Worm (Caenorhabditis elegans) whole organism, young adult: ENCODE results near the gene Y7A5A.1.

Experiments
- C06A6.2 ChIP-seq: fragments of 200-800 bp; sonication (Bioruptor generic); conservative IDR thresholded peaks from 2 replicates; pipeline ENCODE4 v1.3.6; 2022; ENCODE audit warnings: missing genetic modification characterization, missing compliant biosample characterization
- C17E4.6 ChIP-seq: fragments of 200-800 bp; sonication (Bioruptor generic); IDR thresholded peaks from 2 replicates; pipeline ENCODE4 v1.3.6; 2022; ENCODE audit warnings: missing genetic modification reagents, missing genetic modification characterization, missing compliant biosample characterization
- F22D6.2 ChIP-seq: sonication (generic microtip); optimal IDR thresholded peaks from 2 replicates; lab custom pipeline; 2016; ENCODE audit warnings: mild to moderate bottlenecking, missing genetic modification characterization, missing compliant biosample characterization
- K11D2.4 ChIP-seq: fragments of 200-800 bp; sonication (Bioruptor generic); IDR thresholded peaks from 2 replicates; pipeline ENCODE4 v1.3.6; 2022; ENCODE audit warnings: missing genetic modification reagents, missing genetic modification characterization, missing compliant biosample characterization
- Y53G8AR.9 ChIP-seq: fragments of 200-800 bp; sonication (Bioruptor generic); conservative IDR thresholded peaks from 2 replicates; pipeline ENCODE4 v1.3.6; 2022; ENCODE audit warnings: missing genetic modification reagents, missing genetic modification characterization, missing compliant biosample characterization
- Y95B8A.8 ChIP-seq: fragments of 200-800 bp; sonication (Bioruptor generic); IDR thresholded peaks from 2 replicates; pipeline ENCODE4 v1.3.6; 2022; ENCODE audit warnings: missing genetic modification reagents, missing genetic modification characterization, missing compliant biosample characterization
- ama-1 ChIP-seq, 3 experiments: fragments of 150-350 bp in 1 of 3; sonication (generic microtip) in 2 of 3; optimal IDR thresholded peaks; 2 replicates each; lab custom pipeline; 2014 to 2018; ENCODE audit warnings: missing biosample characterization in 2 of 3, missing genetic modification characterization in 2 of 3, missing genetic modification reagents in 2 of 3
- attf-5 ChIP-seq: fragments of 200-800 bp; sonication (Bioruptor generic); optimal IDR thresholded peaks from 2 replicates; lab custom pipeline; 2018; ENCODE audit warnings: mild to moderate bottlenecking, missing genetic modification characterization, missing compliant biosample characterization
- bed-1 ChIP-seq: fragments of 200-800 bp; sonication (Bioruptor generic); IDR thresholded peaks from 2 replicates; pipeline ENCODE4 v1.3.6; 2022; ENCODE audit warnings: missing genetic modification reagents, missing genetic modification characterization, missing compliant biosample characterization
- ceh-100 ChIP-seq: fragments of 200-800 bp; sonication (Bioruptor generic); IDR thresholded peaks from 2 replicates; pipeline ENCODE4 v1.3.6; 2022; ENCODE audit warnings: missing genetic modification reagents, missing genetic modification characterization, missing compliant biosample characterization
- ceh-27 ChIP-seq: fragments of 200-800 bp; sonication (Bioruptor generic); optimal IDR thresholded peaks from 2 replicates; lab custom pipeline; 2018; ENCODE audit warnings: mild to moderate bottlenecking, missing genetic modification characterization, moderate library complexity, missing compliant biosample characterization
- dox-1 ChIP-seq: fragments of 200-800 bp; sonication (Bioruptor generic); IDR thresholded peaks from 2 replicates; pipeline ENCODE4 v1.3.6; 2022; ENCODE audit warnings: missing genetic modification reagents, missing genetic modification characterization, missing compliant biosample characterization
- dpl-1 ChIP-seq: fragments of 150-350 bp; optimal IDR thresholded peaks from 2 replicates; lab custom pipeline; 2014; ENCODE audit warnings: missing biosample characterization, missing genetic modification reagents, missing genetic modification characterization
- efl-1 ChIP-seq: fragments of 150-350 bp; optimal IDR thresholded peaks from 2 replicates; lab custom pipeline; 2014; ENCODE audit warnings: missing biosample characterization, missing genetic modification reagents, missing genetic modification characterization
- egl-44 ChIP-seq: fragments of 200-800 bp; sonication (Bioruptor generic); IDR thresholded peaks from 2 replicates; pipeline ENCODE4 v1.3.6; 2022; ENCODE audit warnings: missing genetic modification reagents, missing genetic modification characterization, missing compliant biosample characterization
- ekl-4 ChIP-seq: fragments of 200-800 bp; sonication (Bioruptor generic); IDR thresholded peaks from 2 replicates; pipeline ENCODE4 v1.3.6; 2022; ENCODE audit warnings: missing genetic modification reagents, missing genetic modification characterization, missing compliant biosample characterization
- ets-4 ChIP-seq: fragments of 200-800 bp; sonication (Bioruptor generic); optimal IDR thresholded peaks from 2 replicates; lab custom pipeline; 2018; ENCODE audit warnings: mild to moderate bottlenecking, missing genetic modification characterization, missing compliant biosample characterization
- gei-17 ChIP-seq: fragments of 200-800 bp; sonication (Bioruptor generic); optimal IDR thresholded peaks from 2 replicates; lab custom pipeline; 2018; ENCODE audit warnings: mild to moderate bottlenecking, missing genetic modification characterization, missing compliant biosample characterization
- hmg-1.2 ChIP-seq: fragments of 200-800 bp; sonication (Bioruptor generic); IDR thresholded peaks from 2 replicates; pipeline ENCODE4 v1.3.6; 2022; ENCODE audit warnings: missing genetic modification reagents, missing genetic modification characterization, missing compliant biosample characterization
- lin-35 ChIP-seq, 3 experiments: fragments of 150-350 bp in 2 of 3; sonication (generic microtip) in 1 of 3; optimal IDR thresholded peaks; 2 replicates each; lab custom pipeline; 2014 to 2018; ENCODE audit warnings: missing biosample characterization in 3 of 3, missing genetic modification characterization in 3 of 3, missing genetic modification reagents in 3 of 3
- lin-54 ChIP-seq: fragments of 200-800 bp; sonication (Bioruptor generic); optimal IDR thresholded peaks from 2 replicates; lab custom pipeline; 2018; ENCODE audit warnings: mild to moderate bottlenecking, missing genetic modification characterization, missing compliant biosample characterization
- lir-1 ChIP-seq: fragments of 200-800 bp; sonication (Bioruptor generic); conservative IDR thresholded peaks from 2 replicates; pipeline ENCODE4 v1.3.6; 2022; ENCODE audit warnings: missing genetic modification reagents, missing genetic modification characterization, missing compliant biosample characterization
- madf-6 ChIP-seq: fragments of 200-800 bp; sonication (Bioruptor generic); IDR thresholded peaks from 2 replicates; pipeline ENCODE4 v1.3.6; 2022; ENCODE audit warnings: missing genetic modification reagents, missing genetic modification characterization, missing compliant biosample characterization
- madf-8 ChIP-seq: fragments of 200-800 bp; sonication (Bioruptor generic); conservative IDR thresholded peaks from 2 replicates; pipeline ENCODE4 v1.3.6; 2022; ENCODE audit warnings: missing genetic modification reagents, missing genetic modification characterization, missing compliant biosample characterization
- mcd-1 ChIP-seq: fragments of 200-800 bp; sonication (Bioruptor generic); IDR thresholded peaks from 2 replicates; pipeline ENCODE4 v1.3.6; 2022; ENCODE audit warnings: missing genetic modification reagents, missing genetic modification characterization, missing compliant biosample characterization
- nhr-80 ChIP-seq: sonication (generic microtip); optimal IDR thresholded peaks from 2 replicates; lab custom pipeline; 2016; ENCODE audit warnings: missing genetic modification characterization, missing compliant biosample characterization
- nhr-90 ChIP-seq: sonication (generic microtip); optimal IDR thresholded peaks from 2 replicates; lab custom pipeline; 2016; ENCODE audit warnings: missing genotype, mild to moderate bottlenecking, missing genetic modification characterization, missing compliant biosample characterization
- rec-8 ChIP-seq, 2 experiments: sonication (generic microtip); optimal IDR thresholded peaks; 2 replicates each; lab custom pipeline; 2016; ENCODE audit warnings: mild to moderate bottlenecking in 2 of 2, missing genetic modification characterization in 2 of 2, missing genetic modification reagents in 2 of 2, missing genotype in 2 of 2, missing biosample characterization in 1 of 2, missing compliant biosample characterization in 1 of 2, moderate library complexity in 1 of 2
- sea-2 ChIP-seq: fragments of 200-800 bp; sonication (Bioruptor generic); IDR thresholded peaks from 2 replicates; pipeline ENCODE4 v1.3.6; 2022; ENCODE audit warnings: missing genetic modification characterization, missing compliant biosample characterization
- snpc-1.3 ChIP-seq: sonication (generic microtip); optimal IDR thresholded peaks from 2 replicates; lab custom pipeline; 2017; ENCODE audit warnings: missing genetic modification characterization, mild to moderate bottlenecking, missing compliant biosample characterization, antibody characterized with exemption, moderate library complexity, missing genotype, missing genetic modification reagents; ENCODE audit not compliant: insufficient read depth
- snpc-3.4 ChIP-seq: sonication (generic microtip); optimal IDR thresholded peaks from 2 replicates; lab custom pipeline; 2017; ENCODE audit warnings: missing genetic modification characterization, mild to moderate bottlenecking, missing compliant biosample characterization, antibody characterized with exemption, moderate library complexity, missing genotype, missing genetic modification reagents
- snpc-4 ChIP-seq, 5 experiments: fragments of 150-350 bp in 1 of 5; sonication (generic microtip) in 4 of 5; optimal IDR thresholded peaks; 2 replicates each; lab custom pipeline; 2014 to 2018; ENCODE audit warnings: missing genetic modification characterization in 5 of 5, missing biosample characterization in 3 of 5, antibody characterized with exemption in 2 of 5, mild to moderate bottlenecking in 2 of 5, missing compliant biosample characterization in 2 of 5, missing genotype in 2 of 5, moderate library complexity in 2 of 5, missing genetic modification reagents in 1 of 5
- somi-1 ChIP-seq: fragments of 200-800 bp; sonication (Bioruptor generic); optimal IDR thresholded peaks from 2 replicates; lab custom pipeline; 2018; ENCODE audit warnings: mild to moderate bottlenecking, missing genetic modification characterization, missing compliant biosample characterization
- tbp1 ChIP-seq: fragments of 200-800 bp; sonication (Bioruptor generic); optimal IDR thresholded peaks from 2 replicates; lab custom pipeline; 2018; ENCODE audit warnings: mild to moderate bottlenecking, missing genetic modification characterization, missing compliant biosample characterization
- unc-62 ChIP-seq: fragments of 150-350 bp; optimal IDR thresholded peaks from 2 replicates; lab custom pipeline; 2014; ENCODE audit warnings: missing biosample characterization, missing genetic modification reagents, missing genetic modification characterization
- zfh-2 ChIP-seq: fragments of 200-800 bp; sonication (Bioruptor generic); conservative IDR thresholded peaks from 2 replicates; pipeline ENCODE4 v1.3.6; 2022; ENCODE audit warnings: missing genetic modification reagents, missing genetic modification characterization, missing compliant biosample characterization

The Y7A5A.1 gene

DNA sequence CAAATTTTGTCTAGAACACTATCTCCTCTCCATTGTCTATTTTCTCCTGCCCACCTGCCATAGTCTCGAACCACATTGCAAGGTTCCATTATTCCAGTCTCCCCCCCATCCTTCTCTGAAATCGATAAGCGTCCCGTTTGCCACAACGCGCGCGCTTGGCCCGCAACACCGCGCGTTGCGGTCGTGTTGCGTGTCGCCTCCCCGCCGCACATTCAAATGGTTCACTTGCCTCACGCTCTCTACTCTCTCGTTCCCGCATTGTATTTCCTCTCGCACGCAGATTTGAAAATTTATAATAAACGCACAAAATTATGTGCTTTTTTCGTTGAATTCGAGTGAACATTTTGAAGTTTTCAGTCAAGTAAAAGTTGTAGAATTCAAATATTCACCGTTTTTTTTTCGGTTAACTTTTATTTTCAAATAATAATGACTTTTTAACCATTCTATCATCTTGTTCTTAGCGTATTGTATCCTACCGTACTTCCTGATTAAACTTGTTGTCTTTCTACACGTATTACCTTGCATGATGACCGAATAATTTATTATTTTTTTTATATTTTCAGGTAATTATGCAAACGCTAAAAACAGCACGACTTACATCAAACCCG is 45.6 kb downstream of the Y7A5A.1 start, which contains the start of gene lin-15B:
lin-15B (plus strand) TSS at position 558 of the 608 bp plus-strand sequence.
- TF ChIP-seq ekl-4 (no peak), hmg-1.2 (GFP tag; lab: Robert Waterston, UW) (peak; percentile 29; the same call in 1 of the 2 replicates), ama-1 (optimal IDR thresholded peaks at IDR 0.05; lab: Kevin White, UChicago) (no peak), ama-1 (GFP tag; optimal IDR thresholded peaks at IDR 0.05; lab: Kevin White, UChicago) (no peak), bed-1 (0 out of 2 replicates have a peak, but pooled peaks have one; percentile 10)

DNA sequence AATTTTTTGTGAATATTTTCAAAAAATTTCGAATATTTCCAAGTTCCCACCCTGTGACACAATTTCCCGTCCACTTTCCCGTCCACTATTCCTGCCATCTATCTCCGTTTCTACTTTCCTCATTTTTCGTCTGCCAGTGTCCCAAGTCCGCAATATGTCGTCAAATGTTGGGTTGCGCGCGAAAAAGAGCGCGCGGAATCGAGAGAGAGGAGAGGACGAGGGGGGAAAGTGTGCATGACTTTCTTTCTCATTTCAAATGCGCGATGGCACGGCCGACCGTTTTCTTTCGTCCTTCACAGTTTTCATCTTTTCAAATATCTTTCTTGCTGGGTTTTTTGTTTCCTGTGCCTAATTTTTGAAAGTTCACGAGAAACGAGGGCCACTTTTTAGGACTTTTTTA is 46.3 kb downstream of the Y7A5A.1 start:
- TF ChIP-seq Y53G8AR.9 (GFP tag; lab: Robert Waterston, UW) (no peak), snpc-4 (GFP tag; optimal IDR thresholded peaks at IDR 0.05; lab: Kevin White, UChicago) (no peak), snpc-4 (tag; optimal IDR thresholded peaks at IDR 0.05; lab: Kevin White, UChicago) (peak in 1 of 4 experiments; percentile 12), attf-5 (GFP tag; lab: Kevin White, UChicago) (peak; percentile 46), egl-44 (GFP tag; lab: Robert Waterston, UW) (no peak), unc-62 (GFP tag; lab: Kevin White, UChicago) (no peak), lin-35 (GFP tag; optimal IDR thresholded peaks at IDR 0.05; lab: Kevin White, UChicago) (peak in 1 of 3 experiments; percentile 37), nhr-80 (peak; percentile 4), rec-8 (tag; optimal IDR thresholded peaks at IDR 0.05; lab: Kevin White, UChicago) (no peak), hmg-1.2 (GFP tag; lab: Robert Waterston, UW) (peak; percentile 87), C17E4.6 (GFP tag; lab: Robert Waterston, UW) (no peak), F22D6.2 (tag; lab: Kevin White, UChicago) (no peak), mcd-1 (GFP tag; lab: Robert Waterston, UW) (peak; percentile 48), Y95B8A.8 (no peak), dox-1 (GFP tag; lab: Robert Waterston, UW) (peak; percentile 46; the same call in 1 of the 2 replicates), ceh-27 (peak; percentile 33), madf-6 (GFP tag; lab: Robert Waterston, UW) (no peak; the same call in none of the 2 replicates), madf-8 (GFP tag; lab: Robert Waterston, UW) (peak; percentile 44), efl-1 (GFP tag; lab: Kevin White, UChicago) (peak; percentile 76), sea-2 (GFP tag; lab: Robert Waterston, UW) (no peak), zfh-2 (GFP tag; lab: Robert Waterston, UW) (peak; percentile 27; the same call in 1 of the 2 replicates), lin-54 (GFP tag; lab: Kevin White, UChicago) (peak; percentile 35), snpc-1.3 (tag; lab: Kevin White, UChicago) (no peak), somi-1 (GFP tag; lab: Kevin White, UChicago) (no peak), tbp1 (GFP tag; lab: Kevin White, UChicago) (no peak), dpl-1 (GFP tag; lab: Kevin White, UChicago) (peak; percentile 37), lir-1 (GFP tag; lab: Robert Waterston, UW) (no peak), C06A6.2 (no peak), K11D2.4 (GFP tag; lab: Robert Waterston, UW) (peak; percentile 45; the same call in 1 of the 2 replicates), ceh-100 (GFP tag; lab: Robert Waterston, UW) (no peak), gei-17 (GFP tag; lab: Kevin White, UChicago) (peak; percentile 23)

ce11 chrX:15721346-15721745 is 49.9 kb downstream of the Y7A5A.1 start, which contains the start of gene ZK662.5:
TSS of gene ZK662.5 (plus strand) at chrX:15721646.
- TF ChIP-seq nhr-90 (no peak), snpc-3.4 (tag; lab: Kevin White, UChicago) (no peak), ets-4 (GFP tag; lab: Kevin White, UChicago) (no peak)
